Worm (Caenorhabditis elegans) whole organism, late embryonic: ENCODE data around the gene K09E9.1.

Experiments used
- C38D4.7 ChIP-seq: fragments of 200-800 bp; sonication (Bioruptor generic); optimal IDR thresholded peaks from 2 replicates; lab custom pipeline; 2018; ENCODE audit warnings: mild to moderate bottlenecking, missing genetic modification characterization, moderate library complexity, missing compliant biosample characterization
- K02D7.2 ChIP-seq: sonication (generic microtip); optimal IDR thresholded peaks from 2 replicates; lab custom pipeline; 2017; ENCODE audit warnings: mild to moderate bottlenecking, missing genetic modification characterization, missing compliant biosample characterization
- T23F11.4 ChIP-seq: fragments of 200-800 bp; sonication (Bioruptor generic); optimal IDR thresholded peaks from 2 replicates; lab custom pipeline; 2018; ENCODE audit warnings: mild to moderate bottlenecking, missing genetic modification characterization, missing compliant biosample characterization
- Y22D7AL.16 ChIP-seq: sonication (generic microtip); optimal IDR thresholded peaks from 2 replicates; lab custom pipeline; 2016; ENCODE audit warnings: missing genetic modification characterization, missing compliant biosample characterization
- ahr-1 ChIP-seq: sonication (generic microtip); optimal IDR thresholded peaks from 2 replicates; lab custom pipeline; 2016; ENCODE audit warnings: missing genetic modification characterization, missing compliant biosample characterization
- ama-1 ChIP-seq: fragments of 150-350 bp; optimal IDR thresholded peaks from 2 replicates; lab custom pipeline; 2014
- ceh-14 ChIP-seq: sonication (generic microtip); optimal IDR thresholded peaks from 2 replicates; lab custom pipeline; 2016; ENCODE audit warnings: missing genotype, missing genetic modification characterization, missing compliant biosample characterization
- ceh-18 ChIP-seq: sonication (generic microtip); optimal IDR thresholded peaks from 2 replicates; lab custom pipeline; 2016; ENCODE audit warnings: missing genetic modification characterization, missing compliant biosample characterization
- ceh-19 ChIP-seq: fragments of 200-800 bp; sonication (Bioruptor generic); optimal IDR thresholded peaks from 2 replicates; lab custom pipeline; 2018; ENCODE audit warnings: mild to moderate bottlenecking, missing genetic modification characterization, missing compliant biosample characterization
- ceh-2 ChIP-seq: sonication (generic microtip); optimal IDR thresholded peaks from 2 replicates; lab custom pipeline; 2016; ENCODE audit warnings: missing genotype, missing genetic modification characterization, missing compliant biosample characterization
- ceh-22 ChIP-seq: sonication (generic microtip); optimal IDR thresholded peaks from 2 replicates; lab custom pipeline; 2017; ENCODE audit warnings: missing biosample characterization, missing genetic modification characterization
- ceh-30 ChIP-seq: fragments of 150-350 bp; optimal IDR thresholded peaks from 2 replicates; lab custom pipeline; 2014; ENCODE audit warnings: missing biosample characterization, missing genetic modification characterization
- ceh-31 ChIP-seq: sonication (generic microtip); optimal IDR thresholded peaks from 2 replicates; lab custom pipeline; 2016; ENCODE audit warnings: missing genetic modification characterization, missing compliant biosample characterization
- ceh-34 ChIP-seq: sonication (generic microtip); optimal IDR thresholded peaks from 2 replicates; lab custom pipeline; 2016; ENCODE audit warnings: mild to moderate bottlenecking, missing genetic modification characterization, missing compliant biosample characterization
- ceh-48 ChIP-seq: sonication (generic microtip); optimal IDR thresholded peaks from 2 replicates; lab custom pipeline; 2016; ENCODE audit warnings: missing genetic modification characterization, inconsistent platforms, missing compliant biosample characterization
- ceh-6 ChIP-seq: fragments of 200-800 bp; sonication (Bioruptor generic); optimal IDR thresholded peaks from 2 replicates; lab custom pipeline; 2018; ENCODE audit warnings: mild to moderate bottlenecking, missing genetic modification characterization, missing compliant biosample characterization
- ceh-9 ChIP-seq: sonication (generic microtip); optimal IDR thresholded peaks from 2 replicates; lab custom pipeline; 2016; ENCODE audit warnings: mild to moderate bottlenecking, missing genetic modification characterization, inconsistent platforms, missing compliant biosample characterization
- che-1 ChIP-seq: sonication (generic microtip); optimal IDR thresholded peaks from 2 replicates; lab custom pipeline; 2016; ENCODE audit warnings: mild to moderate bottlenecking, missing genetic modification characterization, missing compliant biosample characterization
- dmd-4 ChIP-seq: sonication (generic microtip); optimal IDR thresholded peaks from 2 replicates; lab custom pipeline; 2016; ENCODE audit warnings: borderline replicate concordance, missing genetic modification characterization, missing compliant biosample characterization
- dve-1 ChIP-seq: sonication (generic microtip); optimal IDR thresholded peaks from 2 replicates; lab custom pipeline; 2017; ENCODE audit warnings: antibody characterized with exemption, mild to moderate bottlenecking, missing genetic modification characterization, missing compliant biosample characterization
- elt-2 ChIP-seq: sonication (generic microtip); optimal IDR thresholded peaks from 2 replicates; lab custom pipeline; 2016; ENCODE audit warnings: missing genetic modification reagents, missing genetic modification characterization, missing compliant biosample characterization
- elt-4 ChIP-seq: sonication (generic microtip); optimal IDR thresholded peaks from 2 replicates; lab custom pipeline; 2016; ENCODE audit warnings: missing genetic modification characterization, missing compliant biosample characterization
- eyg-1 ChIP-seq: sonication (generic microtip); optimal IDR thresholded peaks from 2 replicates; lab custom pipeline; 2016; ENCODE audit warnings: missing genotype, missing genetic modification characterization, missing compliant biosample characterization
- fax-1 ChIP-seq: sonication (generic microtip); optimal IDR thresholded peaks from 2 replicates; lab custom pipeline; 2016; ENCODE audit warnings: missing genotype, missing genetic modification characterization, missing compliant biosample characterization
- fkh-6 ChIP-seq: sonication (generic microtip); optimal IDR thresholded peaks from 2 replicates; lab custom pipeline; 2016; ENCODE audit warnings: missing genetic modification characterization, missing compliant biosample characterization
- hlh-13 ChIP-seq: fragments of 200-800 bp; sonication (Bioruptor generic); optimal IDR thresholded peaks from 2 replicates; lab custom pipeline; 2018; ENCODE audit warnings: mild to moderate bottlenecking, missing genetic modification characterization, missing compliant biosample characterization
- hlh-30 ChIP-seq: sonication (generic microtip); optimal IDR thresholded peaks from 2 replicates; lab custom pipeline; 2017; ENCODE audit warnings: antibody characterized with exemption, missing genetic modification characterization, missing compliant biosample characterization; ENCODE audit not compliant: insufficient read depth
- hlh-8 ChIP-seq: sonication (generic microtip); optimal IDR thresholded peaks from 2 replicates; lab custom pipeline; 2016; ENCODE audit warnings: missing genotype, missing genetic modification characterization, missing compliant biosample characterization
- lim-6 ChIP-seq: sonication (generic microtip); optimal IDR thresholded peaks from 2 replicates; lab custom pipeline; 2016; ENCODE audit warnings: missing genetic modification characterization, missing compliant biosample characterization
- madf-2 ChIP-seq: sonication (generic microtip); optimal IDR thresholded peaks from 2 replicates; lab custom pipeline; 2017; ENCODE audit warnings: missing genetic modification characterization, missing compliant biosample characterization
- mec-3 ChIP-seq: sonication (generic microtip); optimal IDR thresholded peaks from 2 replicates; lab custom pipeline; 2016; ENCODE audit warnings: borderline replicate concordance, missing genetic modification characterization, missing compliant biosample characterization
- nfya-1 ChIP-seq: sonication (generic microtip); optimal IDR thresholded peaks from 2 replicates; lab custom pipeline; 2017; ENCODE audit warnings: missing genetic modification characterization, mild to moderate bottlenecking, missing compliant biosample characterization, antibody characterized with exemption, moderate library complexity
- npax-4 ChIP-seq: sonication (generic microtip); optimal IDR thresholded peaks from 2 replicates; lab custom pipeline; 2016; ENCODE audit warnings: missing genetic modification characterization, missing compliant biosample characterization
- odd-2 ChIP-seq: sonication (generic microtip); optimal IDR thresholded peaks from 2 replicates; lab custom pipeline; 2017; ENCODE audit warnings: antibody characterized with exemption, mild to moderate bottlenecking, missing genetic modification characterization, missing compliant biosample characterization
- pag-3 ChIP-seq: sonication (generic microtip); optimal IDR thresholded peaks from 2 replicates; lab custom pipeline; 2016; ENCODE audit warnings: missing compliant biosample characterization, missing genetic modification characterization, borderline replicate concordance
- pat-9 ChIP-seq: fragments of 200-800 bp; sonication (Bioruptor generic); optimal IDR thresholded peaks from 2 replicates; lab custom pipeline; 2018; ENCODE audit warnings: mild to moderate bottlenecking, missing genetic modification characterization, moderate library complexity, missing compliant biosample characterization
- pha-2 ChIP-seq: sonication (generic microtip); optimal IDR thresholded peaks from 2 replicates; lab custom pipeline; 2017; ENCODE audit warnings: mild to moderate bottlenecking, missing genetic modification characterization, missing compliant biosample characterization
- pha-4 ChIP-seq: fragments of 150-350 bp; optimal IDR thresholded peaks from 2 replicates; lab custom pipeline; 2018; ENCODE audit warnings: missing biosample characterization, missing genetic modification reagents, missing genetic modification characterization
- rnt-1 ChIP-seq: sonication (generic microtip); optimal IDR thresholded peaks from 2 replicates; lab custom pipeline; 2016; ENCODE audit warnings: missing genetic modification characterization, missing compliant biosample characterization
- sox-2 ChIP-seq: fragments of 200-800 bp; sonication (Bioruptor generic); IDR thresholded peaks from 2 replicates; pipeline ENCODE4 v1.3.6; 2022; ENCODE audit warnings: missing genetic modification reagents, missing genetic modification characterization, missing compliant biosample characterization
- sox-4 ChIP-seq: sonication (generic microtip); optimal IDR thresholded peaks from 2 replicates; lab custom pipeline; 2017; ENCODE audit warnings: mild to moderate bottlenecking, missing genetic modification characterization, inconsistent platforms, missing compliant biosample characterization
- syd-9 ChIP-seq: sonication (generic microtip); optimal IDR thresholded peaks from 2 replicates; lab custom pipeline; 2016; ENCODE audit warnings: mild to moderate bottlenecking, missing genetic modification characterization, moderate library complexity, missing compliant biosample characterization
- tbx-7 ChIP-seq: sonication (generic microtip); optimal IDR thresholded peaks from 2 replicates; lab custom pipeline; 2016; ENCODE audit warnings: missing genotype, missing genetic modification characterization, missing compliant biosample characterization
- ttx-3 ChIP-seq: sonication (generic microtip); optimal IDR thresholded peaks from 2 replicates; lab custom pipeline; 2016; ENCODE audit warnings: missing genetic modification reagents, missing genetic modification characterization, missing compliant biosample characterization
- unc-42 ChIP-seq: sonication (generic microtip); optimal IDR thresholded peaks from 2 replicates; lab custom pipeline; 2016; ENCODE audit warnings: missing genotype, missing genetic modification characterization, missing compliant biosample characterization
- unc-55 ChIP-seq: sonication (generic microtip); optimal IDR thresholded peaks from 2 replicates; lab custom pipeline; 2017; ENCODE audit warnings: missing biosample characterization, missing genetic modification reagents, missing genetic modification characterization
- unc-86 ChIP-seq: sonication (generic microtip); optimal IDR thresholded peaks from 2 replicates; lab custom pipeline; 2016; ENCODE audit warnings: missing genetic modification characterization, missing compliant biosample characterization
- ztf-16 ChIP-seq: sonication (generic microtip); optimal IDR thresholded peaks from 2 replicates; lab custom pipeline; 2017; ENCODE audit warnings: missing genetic modification characterization, missing compliant biosample characterization

K09E9.1 gene

ce11 chrX:15610527-15611091 lies 9.7 kb upstream of the K09E9.1 start:
- TF ChIP-seq C38D4.7 (GFP tag; lab: Kevin White, UChicago), result no peak
- TF ChIP-seq elt-2 (tag; lab: Kevin White, UChicago), result peak; percentile 88

ce11 chrX:15613745-15614229 lies 6.5 kb upstream of the K09E9.1 start, which contains the start of gene K09E9.3:
Gene K09E9.3, minus strand, starts transcription at chrX:15613795.
- TF ChIP-seq ceh-31 (peak; percentile 2), ahr-1 (tag; lab: Kevin White, UChicago) (no peak), nfya-1 (tag; lab: Kevin White, UChicago) (peak; percentile 37), ceh-19 (GFP tag; lab: Kevin White, UChicago) (no peak), ceh-9 (no peak), ztf-16 (tag; lab: Kevin White, UChicago) (no peak), npax-4 (tag; lab: Kevin White, UChicago) (no peak), ceh-6 (GFP tag; lab: Kevin White, UChicago) (no peak), pag-3 (tag; lab: Kevin White, UChicago) (no peak), rnt-1 (tag; lab: Kevin White, UChicago) (no peak), ceh-14 (tag; lab: Kevin White, UChicago) (no peak), fkh-6 (tag; lab: Kevin White, UChicago) (no peak), ama-1 (no peak), elt-4 (tag; lab: Kevin White, UChicago) (no peak), unc-55 (no peak)
- TF ChIP-seq, all 69 proteins: peak for 2

- no peak for TF ChIP-seq T23F11.4
- no peak for TF ChIP-seq che-1 (tag; lab: Kevin White, UChicago)
- TF ChIP-seq ceh-30 (tag; lab: Kevin White, UChicago), result no peak
- no peak for TF ChIP-seq lim-6 (tag; lab: Kevin White, UChicago)
- no peak for TF ChIP-seq eyg-1 (tag; lab: Kevin White, UChicago)
- TF ChIP-seq unc-42 (tag; lab: Kevin White, UChicago), result peak; percentile 84
- TF ChIP-seq syd-9 (tag; lab: Kevin White, UChicago), result no peak
- TF ChIP-seq nfya-1 (tag; lab: Kevin White, UChicago), result peak; percentile 18
- no peak for TF ChIP-seq sox-2
- TF ChIP-seq ceh-9, result no peak
- no peak for TF ChIP-seq ceh-22
- no peak for TF ChIP-seq hlh-8 (tag; lab: Kevin White, UChicago)
- TF ChIP-seq C38D4.7 (GFP tag; lab: Kevin White, UChicago), result no peak
- TF ChIP-seq madf-2 (tag; lab: Kevin White, UChicago), result no peak
- no peak for TF ChIP-seq unc-86
- no peak for TF ChIP-seq fkh-6 (tag; lab: Kevin White, UChicago)
- TF ChIP-seq pha-4, result no peak
- peak; percentile 28 for TF ChIP-seq dve-1
- TF ChIP-seq tbx-7 (tag; lab: Kevin White, UChicago), result no peak
- no peak for TF ChIP-seq Y22D7AL.16 (tag; lab: Kevin White, UChicago)
- TF ChIP-seq sox-4, result no peak
- TF ChIP-seq hlh-13 (GFP tag; lab: Kevin White, UChicago), result no peak
- TF ChIP-seq fax-1 (tag; lab: Kevin White, UChicago), result no peak
- TF ChIP-seq npax-4 (tag; lab: Kevin White, UChicago), result no peak
- no peak for TF ChIP-seq ceh-14 (tag; lab: Kevin White, UChicago)
- TF ChIP-seq ahr-1 (tag; lab: Kevin White, UChicago), result no peak
- TF ChIP-seq pat-9, result no peak
- no peak for TF ChIP-seq ttx-3
- TF ChIP-seq hlh-30 (tag; lab: Kevin White, UChicago), result no peak
- no peak for TF ChIP-seq ceh-2 (tag; lab: Kevin White, UChicago)
- TF ChIP-seq ceh-48 (tag; lab: Kevin White, UChicago), result no peak
- TF ChIP-seq ceh-6 (GFP tag; lab: Kevin White, UChicago), result no peak
- TF ChIP-seq mec-3 (tag; lab: Kevin White, UChicago), result no peak
- no peak for TF ChIP-seq ceh-34 (tag; lab: Kevin White, UChicago)
- TF ChIP-seq odd-2 (tag; lab: Kevin White, UChicago), result no peak
- TF ChIP-seq K02D7.2 (tag; lab: Kevin White, UChicago), result no peak
- no peak for TF ChIP-seq pha-2 (tag; lab: Kevin White, UChicago)
- TF ChIP-seq ceh-18 (tag; lab: Kevin White, UChicago), result peak; percentile 25
- no peak for TF ChIP-seq dmd-4
Observed at ce11 chrX:15616443-15616842, 3.9 kb upstream of the K09E9.1 start, which contains the start of gene ergi-3. Gene ergi-3, minus strand, starts transcription at chrX:15616753.
